Fruit fly (Drosophila melanogaster) whole organism, embryonic: ENCODE data around the gene SdicC.

Experiments used
- Atf6 ChIP-seq: fragments of 200-800 bp; sonication (Bioruptor generic); IDR thresholded peaks from 2 replicates; pipeline ENCODE4 v1.3.6; 2022; ENCODE audit warnings: missing biosample characterization, missing genetic modification characterization
- B-H1 ChIP-seq: fragments of 200-800 bp; sonication (Bioruptor generic); IDR thresholded peaks from 3 replicates; pipeline ENCODE4 v1.3.6; 2022; ENCODE audit warnings: missing biosample characterization, missing genetic modification characterization
- C15 ChIP-seq: fragments of 200-800 bp; sonication (Bioruptor generic); IDR thresholded peaks from 3 replicates; pipeline ENCODE4 v1.3.6; 2022; ENCODE audit warnings: missing biosample characterization, missing genetic modification characterization
- CG10267 ChIP-seq: fragments of 200-800 bp; sonication (Bioruptor generic); optimal IDR thresholded peaks from 2 replicates; lab custom pipeline; 2018; ENCODE audit warnings: missing biosample characterization, mild to moderate bottlenecking, missing genetic modification characterization, moderate library complexity
- CG12299 ChIP-seq: fragments of 200-800 bp; sonication (Bioruptor generic); optimal IDR thresholded peaks from 2 replicates; lab custom pipeline; 2018; ENCODE audit warnings: missing biosample characterization, mild to moderate bottlenecking, missing genetic modification characterization
- CG13894 ChIP-seq: fragments of 200-800 bp; sonication (Bioruptor generic); optimal IDR thresholded peaks from 3 replicates; lab custom pipeline; 2018; ENCODE audit warnings: missing biosample characterization, mild to moderate bottlenecking, missing genetic modification characterization, moderate library complexity
- CG14860 ChIP-seq: fragments of 200-800 bp; sonication (Bioruptor generic); IDR thresholded peaks from 3 replicates; pipeline ENCODE4 v1.3.6; 2022; ENCODE audit warnings: missing biosample characterization, missing genetic modification characterization; ENCODE audit not compliant: partially characterized antibody
- CG15696 ChIP-seq: fragments of 200-800 bp; sonication (Bioruptor generic); optimal IDR thresholded peaks from 2 replicates; lab custom pipeline; 2019; ENCODE audit warnings: missing biosample characterization, mild to moderate bottlenecking, missing genetic modification characterization, moderate library complexity
- CG16815 ChIP-seq: fragments of 200-800 bp; sonication (Bioruptor generic); optimal IDR thresholded peaks from 3 replicates; lab custom pipeline; 2017; ENCODE audit warnings: missing biosample characterization, mild to moderate bottlenecking, missing genetic modification characterization
- CG17361 ChIP-seq: fragments of 200-800 bp; sonication (Bioruptor generic); IDR thresholded peaks from 3 replicates; pipeline ENCODE4 v1.3.6; 2022; ENCODE audit warnings: missing biosample characterization, missing genetic modification characterization
- CG17385 ChIP-seq: fragments of 200-800 bp; sonication (Bioruptor generic); optimal IDR thresholded peaks from 3 replicates; lab custom pipeline; 2018; ENCODE audit warnings: missing biosample characterization, mild to moderate bottlenecking, missing genetic modification characterization
- CG2199 ChIP-seq: fragments of 200-800 bp; sonication (Bioruptor generic); IDR thresholded peaks from 3 replicates; pipeline ENCODE4 v1.3.6; 2022; ENCODE audit warnings: missing biosample characterization, missing genetic modification characterization
- CG31224 ChIP-seq: fragments of 200-800 bp; sonication (Bioruptor generic); IDR thresholded peaks from 2 replicates; pipeline ENCODE4 v1.3.6; 2022; ENCODE audit warnings: missing biosample characterization, missing genetic modification characterization
- CG32767 ChIP-seq: fragments of 200-800 bp; sonication (Bioruptor generic); IDR thresholded peaks from 2 replicates; pipeline ENCODE4 v1.3.6; 2022; ENCODE audit warnings: missing biosample characterization, missing genetic modification characterization
- CG34376 ChIP-seq: fragments of 200-800 bp; sonication (Bioruptor generic); optimal IDR thresholded peaks from 2 replicates; lab custom pipeline; 2018; ENCODE audit warnings: missing biosample characterization, mild to moderate bottlenecking, missing genetic modification characterization
- CG6175 ChIP-seq: fragments of 200-800 bp; sonication (Bioruptor generic); IDR thresholded peaks from 3 replicates; pipeline ENCODE4 v1.3.6; 2022; ENCODE audit warnings: missing biosample characterization, missing genetic modification characterization
- CG7839 ChIP-seq: fragments of 200-800 bp; sonication (Bioruptor generic); optimal IDR thresholded peaks from 3 replicates; lab custom pipeline; 2018; ENCODE audit warnings: missing biosample characterization, mild to moderate bottlenecking, missing genetic modification characterization, moderate library complexity
- CG8924 ChIP-seq: fragments of 200-800 bp; optimal IDR thresholded peaks from 3 replicates; lab custom pipeline; 2019; ENCODE audit warnings: missing biosample characterization, mild to moderate bottlenecking, missing genetic modification characterization, moderate library complexity
- CG9876 ChIP-seq: fragments of 200-800 bp; sonication (Bioruptor generic); optimal IDR thresholded peaks from 2 replicates; lab custom pipeline; 2016; ENCODE audit warnings: missing biosample characterization, missing genetic modification characterization
- Deaf1 ChIP-seq: fragments of 200-800 bp; optimal IDR thresholded peaks from 3 replicates; lab custom pipeline; 2019; ENCODE audit warnings: missing biosample characterization, mild to moderate bottlenecking, missing genetic modification characterization, moderate library complexity
- Doc2 ChIP-seq: fragments of 200-800 bp; sonication (Bioruptor generic); IDR thresholded peaks from 2 replicates; pipeline ENCODE4 v1.3.6; 2022; ENCODE audit warnings: missing biosample characterization, missing genetic modification characterization
- Doc3 ChIP-seq: fragments of 200-800 bp; sonication (Bioruptor generic); IDR thresholded peaks from 3 replicates; pipeline ENCODE4 v1.3.6; 2022; ENCODE audit warnings: missing biosample characterization, missing genetic modification characterization; ENCODE audit not compliant: partially characterized antibody
- Hmr ChIP-seq: fragments of 200-800 bp; sonication (Bioruptor generic); optimal IDR thresholded peaks from 3 replicates; lab custom pipeline; 2017; ENCODE audit warnings: mild to moderate bottlenecking, missing biosample characterization, missing genetic modification reagents, missing genetic modification characterization
- Jarid2 ChIP-seq: fragments of 200-800 bp; sonication (Bioruptor generic); optimal IDR thresholded peaks from 3 replicates; lab custom pipeline; 2017; ENCODE audit warnings: mild to moderate bottlenecking, missing biosample characterization, missing genetic modification reagents, missing genetic modification characterization
- Nf-YA ChIP-seq: fragments of 200-800 bp; sonication (Bioruptor generic); IDR thresholded peaks from 2 replicates; pipeline ENCODE4 v1.3.6; 2022; ENCODE audit warnings: missing biosample characterization, missing genetic modification characterization
- Poxn ChIP-seq: fragments of 200-800 bp; sonication (Bioruptor generic); IDR thresholded peaks from 2 replicates; pipeline ENCODE4 v1.3.6; 2022; ENCODE audit warnings: missing biosample characterization, missing genetic modification characterization
- TFAM ChIP-seq: fragments of 200-800 bp; sonication (Bioruptor generic); optimal IDR thresholded peaks from 2 replicates; lab custom pipeline; 2017; ENCODE audit warnings: missing biosample characterization, missing genetic modification characterization, inconsistent platforms
- Xbp1 ChIP-seq: fragments of 200-800 bp; sonication (Bioruptor generic); optimal IDR thresholded peaks from 3 replicates; lab custom pipeline; 2016; ENCODE audit warnings: missing biosample characterization, mild to moderate bottlenecking, missing genetic modification characterization
- abd-A ChIP-seq: fragments of 200-800 bp; sonication (Bioruptor generic); optimal IDR thresholded peaks from 3 replicates; lab custom pipeline; 2019; ENCODE audit warnings: missing biosample characterization, mild to moderate bottlenecking, missing genetic modification characterization, moderate library complexity
- chn ChIP-seq: fragments of 200-800 bp; sonication (Bioruptor generic); optimal IDR thresholded peaks from 2 replicates; lab custom pipeline; 2016; ENCODE audit warnings: missing biosample characterization, missing genetic modification characterization
- cwo ChIP-seq: fragments of 200-800 bp; sonication (Bioruptor generic); optimal IDR thresholded peaks from 3 replicates; lab custom pipeline; 2017; ENCODE audit warnings: missing biosample characterization, missing genetic modification characterization, mild to moderate bottlenecking, moderate library complexity, missing genetic modification reagents
- en ChIP-seq: fragments of 200-800 bp; sonication (Bioruptor generic); optimal IDR thresholded peaks from 2 replicates; lab custom pipeline; 2016; ENCODE audit warnings: missing biosample characterization, missing genetic modification characterization
- fu2 ChIP-seq: fragments of 200-800 bp; sonication (Bioruptor generic); optimal IDR thresholded peaks from 2 replicates; lab custom pipeline; 2016; ENCODE audit warnings: missing biosample characterization, missing genetic modification characterization
- grn ChIP-seq: fragments of 200-800 bp; sonication (Bioruptor generic); optimal IDR thresholded peaks from 3 replicates; lab custom pipeline; 2017; ENCODE audit warnings: missing biosample characterization, missing genetic modification characterization
- hb ChIP-seq: fragments of 200-800 bp; sonication (Bioruptor generic); IDR thresholded peaks from 3 replicates; pipeline ENCODE4 v1.3.6; 2022; ENCODE audit warnings: missing biosample characterization, missing genetic modification characterization; ENCODE audit not compliant: partially characterized antibody
- hbn ChIP-seq: fragments of 200-800 bp; sonication (Bioruptor generic); IDR thresholded peaks from 2 replicates; pipeline ENCODE4 v1.3.6; 2022; ENCODE audit warnings: missing biosample characterization, missing genetic modification characterization; ENCODE audit not compliant: partially characterized antibody
- jing ChIP-seq: fragments of 200-800 bp; sonication (Bioruptor generic); optimal IDR thresholded peaks from 2 replicates; lab custom pipeline; 2018; ENCODE audit warnings: missing biosample characterization, mild to moderate bottlenecking, missing genetic modification characterization
- lmd ChIP-seq: fragments of 200-800 bp; sonication (Bioruptor generic); IDR thresholded peaks from 2 replicates; pipeline ENCODE4 v1.3.6; 2022; ENCODE audit warnings: missing biosample characterization, missing genetic modification characterization
- maf-S ChIP-seq: fragments of 200-800 bp; sonication (Bioruptor generic); optimal IDR thresholded peaks from 2 replicates; lab custom pipeline; 2016; ENCODE audit warnings: missing biosample characterization, missing genetic modification characterization
- mirr ChIP-seq: fragments of 200-800 bp; sonication (Bioruptor generic); optimal IDR thresholded peaks from 3 replicates; lab custom pipeline; 2018; ENCODE audit warnings: missing biosample characterization, mild to moderate bottlenecking, missing genetic modification characterization
- mld ChIP-seq: fragments of 200-800 bp; sonication (Bioruptor generic); IDR thresholded peaks from 3 replicates; pipeline ENCODE4 v1.3.6; 2022; ENCODE audit warnings: missing biosample characterization, missing genetic modification characterization; ENCODE audit not compliant: partially characterized antibody
- p53 ChIP-seq: fragments of 200-800 bp; sonication (Bioruptor generic); optimal IDR thresholded peaks from 2 replicates; lab custom pipeline; 2016; ENCODE audit warnings: missing biosample characterization, missing genetic modification characterization
- pb ChIP-seq: fragments of 200-800 bp; sonication (Bioruptor generic); optimal IDR thresholded peaks from 3 replicates; lab custom pipeline; 2016; ENCODE audit warnings: missing biosample characterization, missing genetic modification characterization
- pros ChIP-seq: fragments of 200-800 bp; sonication (Bioruptor generic); optimal IDR thresholded peaks from 3 replicates; lab custom pipeline; 2019; ENCODE audit warnings: missing biosample characterization, mild to moderate bottlenecking, missing genetic modification characterization, moderate library complexity
- psq ChIP-seq: fragments of 200-800 bp; sonication (Bioruptor generic); optimal IDR thresholded peaks from 2 replicates; lab custom pipeline; 2017; ENCODE audit warnings: missing biosample characterization, missing genetic modification characterization
- ranshi ChIP-seq: fragments of 200-800 bp; sonication (Bioruptor generic); IDR thresholded peaks from 2 replicates; pipeline ENCODE4 v1.3.6; 2022; ENCODE audit warnings: missing biosample characterization, missing genetic modification characterization
- rib ChIP-seq: fragments of 200-800 bp; sonication (Bioruptor generic); IDR thresholded peaks from 2 replicates; pipeline ENCODE4 v1.3.6; 2022; ENCODE audit warnings: missing biosample characterization, missing genetic modification characterization
- ro ChIP-seq: fragments of 200-800 bp; sonication (Bioruptor generic); IDR thresholded peaks from 2 replicates; pipeline ENCODE4 v1.3.6; 2022; ENCODE audit warnings: missing biosample characterization, missing genetic modification characterization
- seq ChIP-seq: fragments of 200-800 bp; sonication (Bioruptor generic); IDR thresholded peaks from 2 replicates; pipeline ENCODE4 v1.3.6; 2022; ENCODE audit warnings: missing biosample characterization, missing genetic modification characterization
- sna ChIP-seq: fragments of 200-800 bp; sonication (Bioruptor generic); IDR thresholded peaks from 2 replicates; pipeline ENCODE4 v1.3.6; 2022; ENCODE audit warnings: missing biosample characterization, missing genetic modification characterization; ENCODE audit not compliant: partially characterized antibody
- trem ChIP-seq: fragments of 200-800 bp; optimal IDR thresholded peaks from 3 replicates; lab custom pipeline; 2019; ENCODE audit warnings: missing biosample characterization, mild to moderate bottlenecking, missing genetic modification characterization, moderate library complexity

SdicC gene

DNA sequence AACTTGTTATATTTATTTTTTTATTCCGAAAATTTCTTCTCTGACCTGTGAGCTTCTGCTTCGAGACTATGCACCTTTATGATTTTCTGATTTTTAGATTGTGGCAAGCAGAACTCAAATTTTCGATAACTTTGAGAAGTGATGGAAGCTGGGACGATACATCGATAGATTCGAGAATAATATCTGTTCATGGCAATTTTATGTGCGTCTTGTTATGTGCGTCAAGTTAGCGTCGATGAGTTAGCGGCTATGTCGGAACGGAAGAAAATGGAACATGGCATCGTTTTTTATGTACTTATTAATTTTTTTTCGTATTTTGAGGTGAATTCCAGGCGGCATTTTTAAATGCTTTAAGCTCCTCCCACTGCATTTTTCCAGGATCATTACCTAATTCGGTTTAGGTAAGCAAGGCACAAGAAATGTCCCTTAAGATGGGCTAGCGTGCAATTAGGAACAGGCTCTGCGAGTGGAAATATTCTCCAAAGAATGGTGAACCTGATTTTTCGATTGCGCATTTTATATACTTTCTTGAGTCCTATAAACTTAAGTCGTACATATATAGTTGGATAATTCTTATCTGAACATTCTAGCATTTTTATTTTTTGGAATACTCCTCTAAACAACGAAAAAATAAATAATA, 51.2 kb downstream of the SdicC start, which contains the start of gene Phf7 (continued):
- TF ChIP-seq hb (GFP tag; lab: Robert Waterston, UW) (peak; percentile 65), CG32767 (no peak), Nf-YA (GFP tag; lab: Robert Waterston, UW) (no peak), CG34376 (GFP tag; lab: Kevin White, UChicago) (no peak), hbn (GFP tag; lab: Robert Waterston, UW) (peak; percentile 58), en (GFP tag; lab: Kevin White, UChicago) (no peak), CG17361 (no peak), CG7839 (no peak), CG6175 (GFP tag; lab: Robert Waterston, UW) (no peak), rib (no peak), Jarid2 (no peak), seq (no peak), Doc2 (no peak), ranshi (no peak), CG12299 (no peak), sna (GFP tag; lab: Robert Waterston, UW) (peak; percentile 58), CG8924 (tag; lab: Kevin White, UChicago) (no peak), Xbp1 (GFP tag; lab: Kevin White, UChicago) (no peak), trem (tag; lab: Kevin White, UChicago) (peak; percentile 20), p53 (GFP tag; lab: Kevin White, UChicago) (no peak), Atf6 (GFP tag; lab: Robert Waterston, UW) (no peak), Doc3 (GFP tag; lab: Robert Waterston, UW) (peak; percentile 56), mirr (GFP tag; lab: Kevin White, UChicago) (no peak), psq (no peak), CG16815 (no peak), fu2 (GFP tag; lab: Kevin White, UChicago) (no peak), CG17385 (GFP tag; lab: Kevin White, UChicago) (no peak), Hmr (GFP tag; lab: Kevin White, UChicago) (no peak), pb (GFP tag; lab: Kevin White, UChicago) (no peak), lmd (GFP tag; lab: Robert Waterston, UW) (no peak), ro (GFP tag; lab: Robert Waterston, UW) (no peak), CG13894 (tag; lab: Kevin White, UChicago) (no peak), Poxn (GFP tag; lab: Robert Waterston, UW) (no peak), C15 (GFP tag; lab: Robert Waterston, UW) (no peak), grn (no peak), CG31224 (GFP tag; lab: Robert Waterston, UW) (no peak), Deaf1 (tag; lab: Kevin White, UChicago) (no peak), cwo (GFP tag; lab: Kevin White, UChicago) (no peak), CG2199 (GFP tag; lab: Robert Waterston, UW) (no peak), abd-A (tag; lab: Kevin White, UChicago) (no peak), CG10267 (peak; percentile 29), CG15696 (tag; lab: Kevin White, UChicago) (no peak), TFAM (GFP tag; lab: Kevin White, UChicago) (no peak), CG9876 (GFP tag; lab: Kevin White, UChicago) (no peak), chn (GFP tag; lab: Kevin White, UChicago) (no peak), B-H1 (GFP tag; lab: Robert Waterston, UW) (no peak), maf-S (GFP tag; lab: Kevin White, UChicago) (no peak), pros (GFP tag; lab: Kevin White, UChicago) (no peak), jing (GFP tag; lab: Kevin White, UChicago) (no peak), mld (GFP tag; lab: Robert Waterston, UW) (peak; percentile 65; the same call in 1 of the 3 replicates), CG14860 (GFP tag; lab: Robert Waterston, UW) (peak; percentile 56; the same call in 2 of the 3 replicates)
